Fruit fly (Drosophila melanogaster): ENCODE data around the gene Nepl17.
A peak's percentile ranks its signal among the peaks of the same experiment; 100 is the strongest.

Nepl17 gene

dm6 chr3R:28844611-28845376 lies 27.9 kb upstream of the Nepl17 start, which contains the start of the genes Apc and spg (continued):
- TF ChIP-seq CG10979 (tag; optimal IDR thresholded peaks at IDR 0.05) (peak; percentile 14), grau (tag; optimal IDR thresholded peaks at IDR 0.05) (peak; percentile 31), pum (GFP tag; optimal IDR thresholded peaks at IDR 0.05) (no peak), caup (GFP tag; optimal IDR thresholded peaks at IDR 0.05; ENCODE audit: severe bottlenecking) (peak; percentile 59), ken (GFP tag; IDR thresholded peaks at IDR 0.05) (peak; percentile 26; the same call in 1 of the 3 replicates), HHEX (GFP tag; optimal IDR thresholded peaks at IDR 0.05) (peak; percentile 42), klu (GFP tag; IDR thresholded peaks at IDR 0.05) (no peak), CG16813 (GFP tag; IDR thresholded peaks at IDR 0.05; ENCODE audit: partially characterized antibody) (peak; percentile 83), CG14014 (GFP tag; IDR thresholded peaks at IDR 0.05) (peak; percentile 49; the same call in 1 of the 2 replicates), mld (GFP tag; IDR thresholded peaks at IDR 0.05; ENCODE audit: partially characterized antibody) (0 out of 3 replicates have a peak, but pooled peaks have one; percentile 19), cg (GFP tag; optimal IDR thresholded peaks at IDR 0.05) (no peak), CG13287 (GFP tag; IDR thresholded peaks at IDR 0.05; ENCODE audit: partially characterized antibody) (peak; percentile 80), Lpt (GFP tag; optimal IDR thresholded peaks at IDR 0.05) (no peak), corto (GFP tag; optimal IDR thresholded peaks at IDR 0.05) (no peak), sisA (GFP tag; IDR thresholded peaks at IDR 0.05) (no peak), CG12391 (tag; optimal IDR thresholded peaks at IDR 0.05) (peak; percentile 57), run (tag; optimal IDR thresholded peaks at IDR 0.05) (no peak), CG4328 (GFP tag; optimal IDR thresholded peaks at IDR 0.05) (peak; percentile 6), dimm (GFP tag; IDR thresholded peaks at IDR 0.05) (no peak), Opbp (GFP tag; IDR thresholded peaks at IDR 0.05; ENCODE audit: partially characterized antibody) (peak; percentile 70), CG32532 (GFP tag; IDR thresholded peaks at IDR 0.05) (peak; percentile 7), CG10274 (GFP tag; optimal IDR thresholded peaks at IDR 0.05) (no peak), pfk (GFP tag; optimal IDR thresholded peaks at IDR 0.05) (peak; percentile 14), CG10366 (GFP tag; IDR thresholded peaks at IDR 0.05) (0 out of 2 replicates have a peak, but pooled peaks have one; percentile 10), Jarid2 (GFP tag; optimal IDR thresholded peaks at IDR 0.05) (peak; percentile 86), lilli (GFP tag; optimal IDR thresholded peaks at IDR 0.05) (peak; percentile 34), Oli (tag; optimal IDR thresholded peaks at IDR 0.05) (peak; percentile 4), CG17612 (GFP tag; IDR thresholded peaks at IDR 0.05) (no peak), ranshi (GFP tag; IDR thresholded peaks at IDR 0.05) (peak; percentile 50; the same call in 1 of the 2 replicates), Med (GFP tag) (peak; percentile 91), Fer1 (GFP tag; optimal IDR thresholded peaks at IDR 0.05) (peak; percentile 70), Sry-β (GFP tag; optimal IDR thresholded peaks at IDR 0.05) (no peak), Camta (GFP tag; optimal IDR thresholded peaks at IDR 0.05) (peak; percentile 27), zfh1 (GFP tag; IDR thresholded peaks at IDR 0.05) (peak; percentile 42; the same call in 1 of the 3 replicates), CHES-1-like (GFP tag; optimal IDR thresholded peaks at IDR 0.05) (peak; percentile 47), jumu (GFP tag; optimal IDR thresholded peaks at IDR 0.05) (no peak), psq (GFP tag; optimal IDR thresholded peaks at IDR 0.05) (no peak), peb (GFP tag; IDR thresholded peaks at IDR 0.05) (no peak), ara (GFP tag; IDR thresholded peaks at IDR 0.05) (no peak; the same call in 1 of the 2 replicates), HLHmδ (GFP tag; optimal IDR thresholded peaks at IDR 0.05) (peak; percentile 70), CG11456 (GFP tag; IDR thresholded peaks at IDR 0.05) (no peak), tll (GFP tag; optimal IDR thresholded peaks at IDR 0.05) (no peak), ab (GFP tag; optimal IDR thresholded peaks at IDR 0.05) (no peak), CG7928 (GFP tag; optimal IDR thresholded peaks at IDR 0.05) (no peak), unpg (GFP tag; optimal IDR thresholded peaks at IDR 0.05) (peak; percentile 45), NK7.1 (GFP tag; optimal IDR thresholded peaks at IDR 0.05) (peak; percentile 27), Antp (GFP tag; optimal IDR thresholded peaks at IDR 0.05) (no peak), CG12219 (GFP tag; optimal IDR thresholded peaks at IDR 0.05) (peak; percentile 63)
